Fruit fly (Drosophila melanogaster) whole organism, embryonic: ENCODE results near the gene Efr.

Experiments used
- Atf3 ChIP-seq: fragments of 200-800 bp; sonication (Bioruptor generic); optimal IDR thresholded peaks from 3 replicates; lab custom pipeline; 2016; ENCODE audit warnings: missing biosample characterization, missing genetic modification characterization
- CG1602 ChIP-seq: fragments of 200-800 bp; sonication (Bioruptor generic); optimal IDR thresholded peaks from 3 replicates; lab custom pipeline; 2016; ENCODE audit warnings: missing biosample characterization, missing genetic modification characterization
- chm ChIP-seq: fragments of 200-800 bp; sonication (Bioruptor generic); IDR thresholded peaks from 2 replicates; pipeline ENCODE4 v1.3.6; 2022; ENCODE audit warnings: missing biosample characterization, missing genetic modification characterization
- pan ChIP-seq, 4 experiments: fragments of >200 bp in 3 of 4; fragments of 200-800 bp in 1 of 4; sonication (Bioruptor generic) in 1 of 4; optimal IDR thresholded peaks in 3 of 4; IDR thresholded peaks in 1 of 4; 2 replicates each; pipeline versions ENCODE4 v1.3.6 to Lab custom; 2017 to 2022; ENCODE audit warnings: missing biosample characterization in 2 of 4, missing genetic modification characterization in 2 of 4, mixed read lengths in 1 of 4
- psq ChIP-seq: fragments of 200-800 bp; sonication (Bioruptor generic); optimal IDR thresholded peaks from 2 replicates; lab custom pipeline; 2017; ENCODE audit warnings: missing biosample characterization, missing genetic modification characterization

DNA sequence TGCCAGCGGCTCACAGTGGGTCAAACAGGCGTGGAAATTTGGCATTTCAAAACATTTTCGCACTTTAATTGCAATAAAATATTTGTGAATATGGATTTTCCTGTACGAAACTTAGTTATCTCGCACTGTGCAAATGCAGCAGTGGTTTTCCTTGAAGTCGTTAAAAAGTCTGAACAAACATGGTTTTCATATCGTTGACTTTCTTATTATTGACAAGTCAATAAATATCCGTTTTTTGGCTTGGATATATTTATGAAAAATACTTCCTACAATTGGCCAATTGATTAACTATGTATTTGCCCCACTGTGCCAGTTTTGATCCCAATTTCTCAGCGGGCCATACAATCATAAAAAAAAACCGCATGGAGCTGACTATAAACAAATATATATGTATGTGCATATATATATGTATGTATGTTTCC, 45.7 kb downstream of the Efr start:
- peak; percentile 95 for TF ChIP-seq CG1602 (GFP tag; lab: Kevin White, UChicago)
- no peak for TF ChIP-seq pan (optimal IDR thresholded peaks at IDR 0.05; lab: Kevin White, UChicago)
- peak in 1 of 2 experiments; percentile 95 for TF ChIP-seq pan (GFP tag; optimal IDR thresholded peaks at IDR 0.05 in 1 of 2, IDR thresholded peaks at IDR 0.05 in 1 of 2)
- peak; percentile 83 for TF ChIP-seq chm (GFP tag; lab: Robert Waterston, UW)
- TF ChIP-seq Atf3 (GFP tag; lab: Kevin White, UChicago): peak; percentile 95
- peak; percentile 79 for TF ChIP-seq psq (GFP tag; lab: Kevin White, UChicago)
